Worm (Caenorhabditis elegans) whole organism, L1 larva: ENCODE results near the gene clec-232.

Experiments
- C04F5.9 ChIP-seq: sonication (generic microtip); optimal IDR thresholded peaks from 2 replicates; lab custom pipeline; 2016; ENCODE audit warnings: missing genetic modification characterization, missing compliant biosample characterization
- F16B12.6 ChIP-seq: fragments of 150-350 bp; optimal IDR thresholded peaks from 2 replicates; lab custom pipeline; 2014; ENCODE audit warnings: missing biosample characterization, missing genetic modification characterization
- Y116A8C.19 ChIP-seq: sonication (generic microtip); optimal IDR thresholded peaks from 2 replicates; lab custom pipeline; 2016; ENCODE audit warnings: missing compliant biosample characterization, missing genetic modification characterization, borderline replicate concordance
- blmp-1 ChIP-seq: fragments of 150-350 bp; optimal IDR thresholded peaks from 2 replicates; lab custom pipeline; 2014; ENCODE audit warnings: missing biosample characterization, missing genetic modification characterization
- ceh-8 ChIP-seq: fragments of 200-800 bp; sonication (Bioruptor generic); optimal IDR thresholded peaks from 2 replicates; lab custom pipeline; 2018; ENCODE audit warnings: mild to moderate bottlenecking, missing genetic modification characterization, moderate library complexity, missing compliant biosample characterization
- dsc-1 ChIP-seq: sonication (generic microtip); optimal IDR thresholded peaks from 2 replicates; lab custom pipeline; 2016; ENCODE audit warnings: mild to moderate bottlenecking, missing genetic modification characterization, missing compliant biosample characterization
- efl-1 ChIP-seq, 4 experiments: fragments of 150-350 bp; optimal IDR thresholded peaks in 3 of 4; peaks in 1 of 4; 1 replicate in 1 of 4; 2 replicates in 3 of 4; lab custom pipeline; 2014; ENCODE audit warnings: missing biosample characterization in 2 of 4, missing genetic modification characterization in 2 of 4, missing genetic modification reagents in 2 of 4
- efl-3 ChIP-seq: fragments of 200-800 bp; sonication (Bioruptor generic); optimal IDR thresholded peaks from 2 replicates; lab custom pipeline; 2018; ENCODE audit warnings: mild to moderate bottlenecking, missing genetic modification characterization, missing compliant biosample characterization
- egl-27 ChIP-seq, 2 experiments: fragments of 150-350 bp in 1 of 2; sonication (generic microtip); optimal IDR thresholded peaks; 3 replicates each; lab custom pipeline; 2017 to 2018; ENCODE audit warnings: missing biosample characterization in 2 of 2, missing genetic modification characterization in 2 of 2, missing genetic modification reagents in 2 of 2
- elt-2 ChIP-seq: sonication (generic microtip); optimal IDR thresholded peaks from 2 replicates; lab custom pipeline; 2016; ENCODE audit warnings: missing genetic modification characterization, mild to moderate bottlenecking, inconsistent platforms, missing compliant biosample characterization, missing genetic modification reagents
- ets-5 ChIP-seq: fragments of 200-800 bp; sonication (Bioruptor generic); IDR thresholded peaks from 2 replicates; pipeline ENCODE4 v1.3.6; 2022; ENCODE audit warnings: missing genetic modification characterization, missing compliant biosample characterization
- fkh-8 ChIP-seq: sonication (generic microtip); optimal IDR thresholded peaks from 2 replicates; lab custom pipeline; 2016; ENCODE audit warnings: mild to moderate bottlenecking, missing genetic modification characterization, missing compliant biosample characterization
- hlh-4 ChIP-seq: sonication (generic microtip); optimal IDR thresholded peaks from 2 replicates; lab custom pipeline; 2016; ENCODE audit warnings: mild to moderate bottlenecking, missing genetic modification characterization, missing compliant biosample characterization
- hpl-2 ChIP-seq: fragments of 150-350 bp; optimal IDR thresholded peaks from 2 replicates; lab custom pipeline; 2014; ENCODE audit warnings: missing biosample characterization, missing genetic modification reagents, missing genetic modification characterization
- irx-1 ChIP-seq: sonication (generic microtip); optimal IDR thresholded peaks from 2 replicates; lab custom pipeline; 2016; ENCODE audit warnings: missing genetic modification characterization, missing compliant biosample characterization
- jun-1 ChIP-seq: fragments of 150-350 bp; optimal IDR thresholded peaks from 2 replicates; lab custom pipeline; 2014; ENCODE audit warnings: missing biosample characterization, missing genetic modification reagents, missing genetic modification characterization
- lin-13 ChIP-seq: fragments of 150-350 bp; optimal IDR thresholded peaks from 2 replicates; lab custom pipeline; 2014; ENCODE audit warnings: missing biosample characterization, missing genetic modification reagents, missing genetic modification characterization
- lin-39 ChIP-seq: fragments of 150-350 bp; optimal IDR thresholded peaks from 2 replicates; lab custom pipeline; 2014; ENCODE audit warnings: missing biosample characterization, missing genetic modification reagents, missing genetic modification characterization
- nhr-12 ChIP-seq: sonication (generic microtip); optimal IDR thresholded peaks from 2 replicates; lab custom pipeline; 2017; ENCODE audit warnings: missing biosample characterization, missing genetic modification characterization
- nhr-19 ChIP-seq: fragments of 200-800 bp; sonication (Bioruptor generic); conservative IDR thresholded peaks from 2 replicates; pipeline ENCODE4 v1.3.6; 2022; ENCODE audit warnings: missing genetic modification characterization, missing compliant biosample characterization
- nhr-237 ChIP-seq: fragments of 150-350 bp; optimal IDR thresholded peaks from 2 replicates; lab custom pipeline; 2014; ENCODE audit warnings: missing biosample characterization, missing genetic modification characterization
- nhr-28 ChIP-seq: fragments of 150-350 bp; optimal IDR thresholded peaks from 2 replicates; lab custom pipeline; 2014; ENCODE audit warnings: missing biosample characterization, missing genetic modification characterization
- nhr-77 ChIP-seq: fragments of 150-350 bp; optimal IDR thresholded peaks from 2 replicates; lab custom pipeline; 2014; ENCODE audit warnings: missing biosample characterization, missing genetic modification characterization
- pag-3 ChIP-seq: sonication (generic microtip); optimal IDR thresholded peaks from 2 replicates; lab custom pipeline; 2017; ENCODE audit warnings: missing genetic modification characterization, mild to moderate bottlenecking, missing compliant biosample characterization, antibody characterized with exemption, borderline replicate concordance; ENCODE audit not compliant: insufficient read depth
- snpc-4 ChIP-seq: fragments of 150-350 bp; optimal IDR thresholded peaks from 2 replicates; lab custom pipeline; 2014; ENCODE audit warnings: missing biosample characterization, missing genetic modification characterization
- snu-23 ChIP-seq: sonication (generic microtip); optimal IDR thresholded peaks from 2 replicates; lab custom pipeline; 2016; ENCODE audit warnings: missing genetic modification characterization, missing compliant biosample characterization
- sox-4 ChIP-seq: sonication (generic microtip); optimal IDR thresholded peaks from 2 replicates; lab custom pipeline; 2016; ENCODE audit warnings: missing genetic modification characterization, missing compliant biosample characterization
- sptf-1 ChIP-seq: fragments of 150-350 bp; optimal IDR thresholded peaks from 2 replicates; lab custom pipeline; 2014; ENCODE audit warnings: missing biosample characterization, missing genetic modification characterization
- tbx-2 ChIP-seq: sonication (generic microtip); optimal IDR thresholded peaks from 2 replicates; lab custom pipeline; 2016; ENCODE audit warnings: missing genetic modification characterization, missing compliant biosample characterization
- unc-30 ChIP-seq: sonication (generic microtip); optimal IDR thresholded peaks from 2 replicates; lab custom pipeline; 2017; ENCODE audit warnings: missing biosample characterization, missing genetic modification characterization
- unc-62 ChIP-seq: fragments of 150-350 bp; optimal IDR thresholded peaks from 2 replicates; lab custom pipeline; 2014; ENCODE audit warnings: missing biosample characterization, missing genetic modification reagents, missing genetic modification characterization
- unc-86 ChIP-seq: sonication (generic microtip); optimal IDR thresholded peaks from 2 replicates; lab custom pipeline; 2016; ENCODE audit warnings: missing genetic modification characterization, missing compliant biosample characterization
- unc-98 ChIP-seq: fragments of 200-800 bp; sonication (Bioruptor generic); IDR thresholded peaks from 2 replicates; pipeline ENCODE4 v1.3.6; 2022; ENCODE audit warnings: missing genetic modification characterization, missing compliant biosample characterization
- zag-1 ChIP-seq: fragments of 150-350 bp; optimal IDR thresholded peaks from 2 replicates; lab custom pipeline; 2014; ENCODE audit warnings: missing biosample characterization, missing genetic modification characterization
- zip-4 ChIP-seq: fragments of 200-800 bp; sonication (Bioruptor generic); optimal IDR thresholded peaks from 2 replicates; lab custom pipeline; 2018; ENCODE audit warnings: mild to moderate bottlenecking, missing genetic modification characterization, moderate library complexity, missing compliant biosample characterization
- ztf-4 ChIP-seq: fragments of 150-350 bp; optimal IDR thresholded peaks from 2 replicates; lab custom pipeline; 2014; ENCODE audit warnings: missing biosample characterization, missing genetic modification characterization

Gene clec-232

DNA sequence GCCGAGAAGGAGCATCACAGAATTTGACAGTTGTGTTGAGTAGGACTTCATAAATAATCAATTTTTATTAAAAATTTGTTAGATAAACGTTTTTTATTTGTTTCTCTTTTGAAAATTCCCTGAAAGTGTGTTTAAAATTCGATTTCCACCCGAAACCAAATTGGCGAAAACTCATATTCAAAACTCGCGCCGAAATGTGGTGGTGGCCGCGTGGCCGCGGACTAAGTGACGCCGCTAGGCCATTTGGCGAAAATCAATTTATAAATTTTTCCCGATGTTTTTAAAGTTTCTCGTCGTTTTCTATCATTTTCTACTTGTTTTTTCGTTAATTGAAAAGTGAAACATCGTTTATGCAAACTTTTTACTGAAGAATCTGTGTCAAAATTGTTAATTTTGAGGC is 46.7 kb downstream of the clec-232 start (continued):
- no peak for TF ChIP-seq hlh-4 (tag; lab: Kevin White, UChicago)
- TF ChIP-seq zip-4 (GFP tag; lab: Kevin White, UChicago), result no peak
- peak; percentile 51 for TF ChIP-seq sox-4 (tag; lab: Kevin White, UChicago)
- TF ChIP-seq efl-1 (optimal IDR thresholded peaks at IDR 0.05; lab: Kevin White, UChicago), result peak; percentile 92 to 95
- TF ChIP-seq efl-1 (GFP tag; optimal IDR thresholded peaks at IDR 0.05 in 1 of 2; lab: Kevin White, UChicago), result peak; percentile 92 to 99
- no peak for TF ChIP-seq lin-13 (GFP tag; lab: Kevin White, UChicago)
- no peak for TF ChIP-seq sptf-1 (tag; lab: Kevin White, UChicago)
- peak; percentile 72 for TF ChIP-seq irx-1 (tag; lab: Kevin White, UChicago)
- TF ChIP-seq unc-98, result peak; percentile 66
- no peak for TF ChIP-seq jun-1
- no peak for TF ChIP-seq nhr-28 (tag; lab: Kevin White, UChicago)
- peak; percentile 68 for TF ChIP-seq snpc-4
- no peak for TF ChIP-seq unc-86
- TF ChIP-seq hpl-2 (GFP tag; lab: Kevin White, UChicago), result no peak
- TF ChIP-seq nhr-237 (tag; lab: Kevin White, UChicago), result no peak
- TF ChIP-seq, all 84 proteins: peak for 27

DNA sequence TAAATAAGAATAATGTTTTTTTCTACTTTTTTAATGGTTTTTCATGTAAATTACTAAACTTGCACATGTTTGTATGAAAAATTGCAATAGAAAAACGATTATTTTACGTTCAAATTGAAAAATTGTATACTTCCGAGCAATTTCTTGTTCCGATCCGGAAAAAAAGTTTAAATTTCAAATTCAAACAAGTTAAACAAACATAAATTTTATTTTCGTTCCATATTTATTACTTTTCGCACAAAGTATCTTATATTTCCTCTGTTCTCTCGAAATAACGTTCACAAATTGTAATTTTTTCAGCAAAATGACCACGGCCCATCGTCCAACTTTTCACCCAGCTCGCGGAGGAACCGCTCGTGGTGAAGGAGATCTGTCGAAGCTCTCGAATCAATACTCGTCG is 47.1 kb downstream of the clec-232 start, which contains the start of gene cwc-15:
Gene cwc-15 (plus strand): TSS at position 301 of the 400 bp plus-strand sequence.
- TF ChIP-seq efl-3 (GFP tag; lab: Kevin White, UChicago) (no peak), lin-13 (GFP tag; lab: Kevin White, UChicago) (no peak), fkh-8 (tag; lab: Kevin White, UChicago) (no peak), hlh-4 (tag; lab: Kevin White, UChicago) (no peak), F16B12.6 (no peak), unc-62 (no peak), Y116A8C.19 (no peak)

ce11 chrV:16023559-16023958 is 47.6 kb downstream of the clec-232 start:
- TF ChIP-seq ceh-8 (GFP tag; lab: Kevin White, UChicago) (peak; percentile 5), unc-98 (no peak)

- TF ChIP-seq elt-2 (tag; lab: Kevin White, UChicago) (peak; percentile 27), tbx-2 (tag; lab: Kevin White, UChicago) (no peak), dsc-1 (tag; lab: Kevin White, UChicago) (no peak), zip-4 (GFP tag; lab: Kevin White, UChicago) (no peak), nhr-12 (tag; lab: Kevin White, UChicago) (no peak), blmp-1 (tag; lab: Kevin White, UChicago) (no peak), snpc-4 (no peak), nhr-19 (GFP tag; lab: Robert Waterston, UW) (no peak), lin-39 (tag; lab: Kevin White, UChicago) (no peak), unc-30 (no peak), egl-27 (tag; optimal IDR thresholded peaks at IDR 0.05; lab: Kevin White, UChicago) (no peak), unc-86 (no peak), nhr-77 (tag; lab: Kevin White, UChicago) (no peak), efl-1 (optimal IDR thresholded peaks at IDR 0.05; lab: Kevin White, UChicago) (no peak), efl-1 (GFP tag; optimal IDR thresholded peaks at IDR 0.05 in 1 of 2; lab: Kevin White, UChicago) (peak in 1 of 2 experiments; percentile 82), pag-3 (tag; lab: Kevin White, UChicago) (no peak), zag-1 (tag; lab: Kevin White, UChicago) (no peak)
Observed at ce11 chrV:16024300-16024699, 48.4 kb downstream of the clec-232 start, which contains the start of gene T10C6.6. TSS of gene T10C6.6 (plus strand) at chrV:16024326.

- TF ChIP-seq C04F5.9 (tag; lab: Kevin White, UChicago) (no peak), hpl-2 (GFP tag; lab: Kevin White, UChicago) (no peak), ztf-4 (tag; lab: Kevin White, UChicago) (no peak), ets-5 (GFP tag; lab: Robert Waterston, UW) (no peak), F16B12.6 (no peak), snu-23 (GFP tag; lab: Kevin White, UChicago) (no peak), zip-4 (GFP tag; lab: Kevin White, UChicago) (no peak)
Observed at ce11 chrV:16024917-16025316, 49.0 kb downstream of the clec-232 start.
